Fruit fly (Drosophila melanogaster): Measurements from ENCODE around the gene nkd.

The nkd gene

DNA sequence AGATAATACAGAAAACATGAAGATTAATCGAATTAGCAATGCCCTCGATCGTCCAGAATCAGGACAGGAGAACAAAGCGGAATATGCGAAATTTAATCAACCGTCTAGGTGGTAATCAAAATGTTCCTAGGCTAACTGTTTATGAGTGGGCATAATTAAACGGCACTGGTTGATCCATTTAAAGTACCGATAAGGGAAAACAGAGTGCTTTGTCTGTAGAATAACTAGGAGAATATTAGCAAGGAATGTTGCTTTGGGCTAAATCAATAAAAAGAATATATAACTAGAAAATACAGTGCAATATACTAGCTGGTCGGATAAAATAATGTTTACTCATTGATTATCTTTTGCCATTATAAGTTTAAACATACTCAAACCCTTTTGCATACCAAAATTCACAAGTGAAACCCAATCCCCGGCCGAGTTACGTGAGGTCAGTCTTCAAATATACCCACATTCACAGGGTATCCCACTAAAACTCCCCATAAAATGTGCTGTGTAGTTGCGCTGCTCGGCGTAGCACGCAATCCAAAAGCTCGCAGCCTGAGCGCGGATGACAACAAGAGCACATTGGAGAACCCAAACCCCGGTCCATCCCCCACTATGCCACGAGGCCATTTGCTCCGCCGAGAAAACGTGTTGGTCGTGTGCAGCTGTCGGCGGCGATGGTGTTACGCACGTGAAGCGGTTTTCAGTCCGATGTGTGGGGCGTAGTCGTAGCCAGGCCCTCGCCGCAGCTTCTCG is 49.0 kb downstream of the nkd start (continued):
- TF ChIP-seq Stat92E (GFP tag; optimal IDR thresholded peaks at IDR 0.05), result peak in 1 of 3 experiments; percentile 50
- no peak for TF ChIP-seq CG32767 (GFP tag; IDR thresholded peaks at IDR 0.05)
- no peak for TF ChIP-seq CG42726 (GFP tag; IDR thresholded peaks at IDR 0.05; ENCODE audit: partially characterized antibody)
- TF ChIP-seq esg (GFP tag; conservative IDR thresholded peaks at IDR 0.05), result peak; percentile 65
- peak; percentile 81 for TF ChIP-seq fu2 (GFP tag; optimal IDR thresholded peaks at IDR 0.05)
- TF ChIP-seq dan (GFP tag; IDR thresholded peaks at IDR 0.05), result no peak
- peak; percentile 37 for TF ChIP-seq Ssrp (tag; optimal IDR thresholded peaks at IDR 0.05)
- peak; percentile 55 for TF ChIP-seq CG17385 (GFP tag; optimal IDR thresholded peaks at IDR 0.05)
- TF ChIP-seq Drgx (GFP tag; IDR thresholded peaks at IDR 0.05), result peak; percentile 76
- no peak for TF ChIP-seq peb (GFP tag; IDR thresholded peaks at IDR 0.05)
- TF ChIP-seq CG8359 (GFP tag; optimal IDR thresholded peaks at IDR 0.05; ENCODE audit: borderline replicate concordance), result peak; percentile 2
- TF ChIP-seq CG11560 (tag; IDR thresholded peaks at IDR 0.05), result peak; percentile 67
- peak; percentile 20 for TF ChIP-seq CG8089 (GFP tag; optimal IDR thresholded peaks at IDR 0.05)
- peak; percentile 19 for TF ChIP-seq CG17568 (GFP tag; optimal IDR thresholded peaks at IDR 0.05)
- TF ChIP-seq CG32772 (GFP tag; IDR thresholded peaks at IDR 0.05), result peak; percentile 52; the same call in 1 of the 2 replicates
- TF ChIP-seq NFAT (GFP tag; IDR thresholded peaks at IDR 0.05), result peak; percentile 42
- TF ChIP-seq twi (tag; optimal IDR thresholded peaks at IDR 0.05), result no peak
- TF ChIP-seq onecut (GFP tag; IDR thresholded peaks at IDR 0.05), result no peak; the same call in 1 of the 2 replicates
- peak; percentile 57 to 77 for TF ChIP-seq Hr51 (GFP tag; optimal IDR thresholded peaks at IDR 0.05)
- TF ChIP-seq stwl (tag; optimal IDR thresholded peaks at IDR 0.05), result no peak
- no peak for TF ChIP-seq ash1 (GFP tag; optimal IDR thresholded peaks at IDR 0.05)
- no peak for TF ChIP-seq gt (GFP tag; IDR thresholded peaks at IDR 0.05)
- TF ChIP-seq Myb (GFP tag; optimal IDR thresholded peaks at IDR 0.05), result peak; percentile 63
- peak; percentile 76; the same call in 1 of the 2 replicates for TF ChIP-seq crol (GFP tag; IDR thresholded peaks at IDR 0.05)
- TF ChIP-seq chn (GFP tag; optimal IDR thresholded peaks at IDR 0.05), result peak; percentile 49
- peak; percentile 36 for TF ChIP-seq CG8281 (tag; optimal IDR thresholded peaks at IDR 0.05)
- no peak for TF ChIP-seq CG6683 (GFP tag; optimal IDR thresholded peaks at IDR 0.05)
- TF ChIP-seq CG10543 (GFP tag; optimal IDR thresholded peaks at IDR 0.05), result peak; percentile 88
- no peak for TF ChIP-seq CG15696 (tag; optimal IDR thresholded peaks at IDR 0.05)
- peak; percentile 81 for TF ChIP-seq slbo (GFP tag; IDR thresholded peaks at IDR 0.05)
- no peak for TF ChIP-seq pan (optimal IDR thresholded peaks at IDR 0.05)
- peak in 1 of 2 experiments; percentile 59 for TF ChIP-seq pan (GFP tag; optimal IDR thresholded peaks at IDR 0.05 in 1 of 2, IDR thresholded peaks at IDR 0.05 in 1 of 2)
- peak; percentile 43 for TF ChIP-seq tx (GFP tag; optimal IDR thresholded peaks at IDR 0.05)
- peak; percentile 40 for TF ChIP-seq CG4617 (GFP tag; optimal IDR thresholded peaks at IDR 0.05; ENCODE audit: borderline replicate concordance)
- TF ChIP-seq chm (GFP tag; IDR thresholded peaks at IDR 0.05), result no peak; the same call in 1 of the 2 replicates
- peak; percentile 71 for TF ChIP-seq MTF-1 (GFP tag; optimal IDR thresholded peaks at IDR 0.05; ENCODE audit: borderline replicate concordance)
- peak; percentile 44; the same call in 2 of the 3 replicates for TF ChIP-seq croc (GFP tag; conservative IDR thresholded peaks at IDR 0.05)
- TF ChIP-seq CG8944 (GFP tag; optimal IDR thresholded peaks at IDR 0.05), result peak; percentile 28
- TF ChIP-seq Rx (GFP tag; IDR thresholded peaks at IDR 0.05), result 0 out of 2 replicates have a peak, but pooled peaks have one; percentile 4
- TF ChIP-seq kni (GFP tag; optimal IDR thresholded peaks at IDR 0.05), result peak; percentile 59
- TF ChIP-seq CG18599 (GFP tag; optimal IDR thresholded peaks at IDR 0.05), result peak; percentile 83
- TF ChIP-seq psq (GFP tag; optimal IDR thresholded peaks at IDR 0.05), result no peak
- no peak for TF ChIP-seq CG30020 (tag; optimal IDR thresholded peaks at IDR 0.05)
- TF ChIP-seq pum (GFP tag; optimal IDR thresholded peaks at IDR 0.05), result peak; percentile 64
- TF ChIP-seq bsh (GFP tag; optimal IDR thresholded peaks at IDR 0.05), result peak in 1 of 2 experiments; percentile 31
- no peak for TF ChIP-seq dati (GFP tag; IDR thresholded peaks at IDR 0.05)
- peak; percentile 54 for TF ChIP-seq CG17359 (tag; optimal IDR thresholded peaks at IDR 0.05)
- TF ChIP-seq Lpt (GFP tag; optimal IDR thresholded peaks at IDR 0.05), result no peak
